Fruit fly (Drosophila melanogaster) whole organism, embryonic: ENCODE data around the gene bin.

Experiments
- BEAF-32 ChIP-seq: fragments of 200-800 bp; sonication (Bioruptor generic); optimal IDR thresholded peaks from 3 replicates; lab custom pipeline; 2017; ENCODE audit warnings: missing biosample characterization, missing genetic modification characterization, mild to moderate bottlenecking, moderate library complexity, missing genetic modification reagents
- CG10209 ChIP-seq: fragments of 200-800 bp; sonication (Bioruptor generic); optimal IDR thresholded peaks from 3 replicates; lab custom pipeline; 2017; ENCODE audit warnings: missing biosample characterization, mild to moderate bottlenecking, missing genetic modification characterization, missing genetic modification reagents
- CG10654 ChIP-seq: fragments of 200-800 bp; sonication (Bioruptor generic); optimal IDR thresholded peaks from 2 replicates; lab custom pipeline; 2016; ENCODE audit warnings: missing biosample characterization, missing genetic modification characterization
- CG11560 ChIP-seq: fragments of 200-800 bp; sonication (Bioruptor generic); IDR thresholded peaks from 3 replicates; pipeline ENCODE4 v1.3.6; 2022; ENCODE audit warnings: missing biosample characterization, missing genetic modification characterization
- CG11695 ChIP-seq: fragments of 200-800 bp; sonication (Bioruptor generic); IDR thresholded peaks from 3 replicates; pipeline ENCODE4 v1.3.6; 2022; ENCODE audit warnings: missing biosample characterization, missing genetic modification characterization
- CG12236 ChIP-seq: fragments of 200-800 bp; sonication (Bioruptor generic); optimal IDR thresholded peaks from 2 replicates; lab custom pipeline; 2016; ENCODE audit warnings: missing biosample characterization, missing genetic modification characterization
- CG1233 ChIP-seq: fragments of 200-800 bp; sonication (Bioruptor generic); optimal IDR thresholded peaks from 4 replicates; lab custom pipeline; 2018; ENCODE audit warnings: missing biosample characterization, mild to moderate bottlenecking, missing genetic modification characterization
- CG14050 ChIP-seq: fragments of 200-800 bp; sonication (Bioruptor generic); IDR thresholded peaks from 3 replicates; pipeline ENCODE4 v1.3.6; 2022; ENCODE audit warnings: missing biosample characterization, missing genetic modification characterization
- CG14860 ChIP-seq: fragments of 200-800 bp; sonication (Bioruptor generic); IDR thresholded peaks from 3 replicates; pipeline ENCODE4 v1.3.6; 2022; ENCODE audit warnings: missing biosample characterization, missing genetic modification characterization; ENCODE audit not compliant: partially characterized antibody
- CG17385 ChIP-seq: fragments of 200-800 bp; sonication (Bioruptor generic); optimal IDR thresholded peaks from 3 replicates; lab custom pipeline; 2018; ENCODE audit warnings: missing biosample characterization, mild to moderate bottlenecking, missing genetic modification characterization
- CG17612 ChIP-seq: fragments of 200-800 bp; sonication (Bioruptor generic); IDR thresholded peaks from 2 replicates; pipeline ENCODE4 v1.3.6; 2022; ENCODE audit warnings: missing biosample characterization, missing genetic modification characterization
- CG2116 ChIP-seq: fragments of 200-800 bp; sonication (Bioruptor generic); optimal IDR thresholded peaks from 3 replicates; lab custom pipeline; 2018; ENCODE audit warnings: missing biosample characterization, mild to moderate bottlenecking, missing genetic modification characterization
- CG30403 ChIP-seq: fragments of 200-800 bp; sonication (Bioruptor generic); optimal IDR thresholded peaks from 3 replicates; lab custom pipeline; 2016; ENCODE audit warnings: missing biosample characterization, missing genetic modification characterization
- CG3163 ChIP-seq: fragments of 200-800 bp; sonication (Bioruptor generic); optimal IDR thresholded peaks from 3 replicates; lab custom pipeline; 2016; ENCODE audit warnings: missing biosample characterization, missing genetic modification characterization
- CG3407 ChIP-seq: fragments of 200-800 bp; sonication (Bioruptor generic); optimal IDR thresholded peaks from 2 replicates; lab custom pipeline; 2018; ENCODE audit warnings: missing biosample characterization, mild to moderate bottlenecking, missing genetic modification characterization
- CG4617 ChIP-seq: fragments of 200-800 bp; sonication (Bioruptor generic); optimal IDR thresholded peaks from 3 replicates; lab custom pipeline; 2016; ENCODE audit warnings: missing biosample characterization, missing genetic modification characterization, borderline replicate concordance
- CG6654 ChIP-seq: fragments of 200-800 bp; sonication (Bioruptor generic); optimal IDR thresholded peaks from 2 replicates; lab custom pipeline; 2017; ENCODE audit warnings: missing biosample characterization, mild to moderate bottlenecking, missing genetic modification characterization
- CG6683 ChIP-seq: fragments of 200-800 bp; sonication (Bioruptor generic); optimal IDR thresholded peaks from 2 replicates; lab custom pipeline; 2017; ENCODE audit warnings: missing biosample characterization, mild to moderate bottlenecking, missing genetic modification characterization, missing genetic modification reagents
- CG6689 ChIP-seq: fragments of 200-800 bp; sonication (Bioruptor generic); IDR thresholded peaks from 2 replicates; pipeline ENCODE4 v1.3.6; 2022; ENCODE audit warnings: missing biosample characterization, missing genetic modification characterization
- CG6791 ChIP-seq: fragments of 200-800 bp; sonication (Bioruptor generic); IDR thresholded peaks from 3 replicates; pipeline ENCODE4 v1.3.6; 2022; ENCODE audit warnings: missing biosample characterization, missing genetic modification characterization; ENCODE audit not compliant: partially characterized antibody
- CG9932 ChIP-seq: fragments of 200-800 bp; sonication (Bioruptor generic); IDR thresholded peaks from 2 replicates; pipeline ENCODE4 v1.3.6; 2022; ENCODE audit warnings: missing biosample characterization, missing genetic modification characterization
- Doc3 ChIP-seq: fragments of 200-800 bp; sonication (Bioruptor generic); IDR thresholded peaks from 3 replicates; pipeline ENCODE4 v1.3.6; 2022; ENCODE audit warnings: missing biosample characterization, missing genetic modification characterization; ENCODE audit not compliant: partially characterized antibody
- Gug ChIP-seq: fragments of 200-800 bp; sonication (Bioruptor generic); IDR thresholded peaks from 4 replicates; pipeline ENCODE4 v1.3.6; 2022; ENCODE audit warnings: missing biosample characterization, missing genetic modification characterization
- H2.0 ChIP-seq: fragments of 200-800 bp; sonication (Bioruptor generic); IDR thresholded peaks from 2 replicates; pipeline ENCODE4 v1.3.6; 2022; ENCODE audit warnings: missing biosample characterization, missing genetic modification characterization
- HmgD ChIP-seq: fragments of 200-800 bp; sonication (Bioruptor generic); optimal IDR thresholded peaks from 3 replicates; lab custom pipeline; 2016; ENCODE audit warnings: missing biosample characterization, missing genetic modification characterization
- Hmx ChIP-seq: fragments of 200-800 bp; sonication (Bioruptor generic); optimal IDR thresholded peaks from 2 replicates; lab custom pipeline; 2016; ENCODE audit warnings: missing biosample characterization, missing genetic modification characterization
- Mrtf ChIP-seq: fragments of 200-800 bp; sonication (Bioruptor generic); IDR thresholded peaks from 3 replicates; pipeline ENCODE4 v1.3.6; 2022; ENCODE audit warnings: missing biosample characterization, missing genetic modification characterization
- Sin3A ChIP-seq: fragments of >200 bp; optimal IDR thresholded peaks from 2 replicates; lab custom pipeline; 2018
- Six4 ChIP-seq: fragments of 200-800 bp; sonication (Bioruptor generic); optimal IDR thresholded peaks from 2 replicates; lab custom pipeline; 2016; ENCODE audit warnings: missing biosample characterization, missing genetic modification characterization
- abd-A ChIP-seq: fragments of 200-800 bp; sonication (Bioruptor generic); optimal IDR thresholded peaks from 3 replicates; lab custom pipeline; 2019; ENCODE audit warnings: missing biosample characterization, mild to moderate bottlenecking, missing genetic modification characterization, moderate library complexity
- corto ChIP-seq: fragments of 200-800 bp; sonication (Bioruptor generic); optimal IDR thresholded peaks from 2 replicates; lab custom pipeline; 2016; ENCODE audit warnings: missing biosample characterization, mild to moderate bottlenecking, missing genetic modification characterization, moderate library complexity
- crc ChIP-seq: fragments of 200-800 bp; sonication (Bioruptor generic); optimal IDR thresholded peaks from 2 replicates; lab custom pipeline; 2016; ENCODE audit warnings: missing biosample characterization, missing genetic modification characterization
- cwo ChIP-seq: fragments of 200-800 bp; sonication (Bioruptor generic); optimal IDR thresholded peaks from 3 replicates; lab custom pipeline; 2017; ENCODE audit warnings: missing biosample characterization, missing genetic modification characterization, mild to moderate bottlenecking, moderate library complexity, missing genetic modification reagents
- esg ChIP-seq: fragments of 200-800 bp; sonication (Bioruptor generic); conservative IDR thresholded peaks from 2 replicates; pipeline ENCODE4 v1.3.6; 2022; ENCODE audit warnings: missing biosample characterization, missing genetic modification characterization
- eve ChIP-seq, 2 experiments: fragments of >200 bp; optimal IDR thresholded peaks; 2 replicates each; lab custom pipeline; 2017; ENCODE audit warnings: missing biosample characterization in 2 of 2, missing genetic modification characterization in 2 of 2
- exex ChIP-seq: fragments of 200-800 bp; sonication (Bioruptor generic); optimal IDR thresholded peaks from 4 replicates; lab custom pipeline; 2018; ENCODE audit warnings: missing biosample characterization, mild to moderate bottlenecking, missing genetic modification characterization, moderate library complexity
- fd64A ChIP-seq: fragments of 200-800 bp; sonication (Bioruptor generic); optimal IDR thresholded peaks from 3 replicates; lab custom pipeline; 2018; ENCODE audit warnings: missing biosample characterization, mild to moderate bottlenecking, missing genetic modification characterization
- fd96Cb ChIP-seq: fragments of 200-800 bp; sonication (Bioruptor generic); optimal IDR thresholded peaks from 2 replicates; lab custom pipeline; 2018; ENCODE audit warnings: missing biosample characterization, mild to moderate bottlenecking, missing genetic modification characterization, moderate library complexity
- fu2 ChIP-seq: fragments of 200-800 bp; sonication (Bioruptor generic); optimal IDR thresholded peaks from 2 replicates; lab custom pipeline; 2016; ENCODE audit warnings: missing biosample characterization, missing genetic modification characterization
- luna ChIP-seq: fragments of 200-800 bp; sonication (Bioruptor generic); optimal IDR thresholded peaks from 2 replicates; lab custom pipeline; 2016; ENCODE audit warnings: missing biosample characterization, missing genetic modification characterization
- oc ChIP-seq: fragments of 200-800 bp; sonication (Bioruptor generic); optimal IDR thresholded peaks from 2 replicates; lab custom pipeline; 2018; ENCODE audit warnings: missing biosample characterization, mild to moderate bottlenecking, missing genetic modification characterization, moderate library complexity
- org-1 ChIP-seq: fragments of 200-800 bp; sonication (Bioruptor generic); optimal IDR thresholded peaks from 2 replicates; lab custom pipeline; 2017; ENCODE audit warnings: missing biosample characterization, missing genetic modification characterization
- pfk ChIP-seq: fragments of 200-800 bp; sonication (Bioruptor generic); optimal IDR thresholded peaks from 2 replicates; lab custom pipeline; 2018; ENCODE audit warnings: missing biosample characterization, mild to moderate bottlenecking, missing genetic modification characterization, moderate library complexity
- pita ChIP-seq: fragments of 200-800 bp; sonication (Bioruptor generic); optimal IDR thresholded peaks from 2 replicates; lab custom pipeline; 2017; ENCODE audit warnings: missing biosample characterization, mild to moderate bottlenecking, missing genetic modification characterization
- sens ChIP-seq: fragments of 200-800 bp; sonication (Bioruptor generic); peaks from one replicate; lab custom pipeline; 2016; ENCODE audit warnings: missing biosample characterization, missing genetic modification characterization
- shn ChIP-seq: fragments of 200-800 bp; sonication (Bioruptor generic); optimal IDR thresholded peaks from 3 replicates; lab custom pipeline; 2016; ENCODE audit warnings: missing biosample characterization, missing genetic modification characterization
- slp2 ChIP-seq: fragments of 200-800 bp; sonication (Bioruptor generic); optimal IDR thresholded peaks from 2 replicates; lab custom pipeline; 2016; ENCODE audit warnings: missing biosample characterization, missing genetic modification characterization
- sug ChIP-seq: fragments of 200-800 bp; optimal IDR thresholded peaks from 2 replicates; lab custom pipeline; 2019; ENCODE audit warnings: missing biosample characterization, mild to moderate bottlenecking, missing genetic modification characterization, moderate library complexity
- tin ChIP-seq: fragments of 200-800 bp; sonication (Bioruptor generic); optimal IDR thresholded peaks from 3 replicates; lab custom pipeline; 2016; ENCODE audit warnings: missing biosample characterization, missing genetic modification characterization
- tna ChIP-seq: fragments of 200-800 bp; sonication (Bioruptor generic); IDR thresholded peaks from 2 replicates; pipeline ENCODE4 v1.3.6; 2022; ENCODE audit warnings: missing biosample characterization, missing genetic modification characterization; ENCODE audit not compliant: partially characterized antibody
- wek ChIP-seq: fragments of 200-800 bp; sonication (Bioruptor generic); optimal IDR thresholded peaks from 3 replicates; lab custom pipeline; 2018; ENCODE audit warnings: missing biosample characterization, mild to moderate bottlenecking, missing genetic modification characterization, moderate library complexity

The bin gene

DNA sequence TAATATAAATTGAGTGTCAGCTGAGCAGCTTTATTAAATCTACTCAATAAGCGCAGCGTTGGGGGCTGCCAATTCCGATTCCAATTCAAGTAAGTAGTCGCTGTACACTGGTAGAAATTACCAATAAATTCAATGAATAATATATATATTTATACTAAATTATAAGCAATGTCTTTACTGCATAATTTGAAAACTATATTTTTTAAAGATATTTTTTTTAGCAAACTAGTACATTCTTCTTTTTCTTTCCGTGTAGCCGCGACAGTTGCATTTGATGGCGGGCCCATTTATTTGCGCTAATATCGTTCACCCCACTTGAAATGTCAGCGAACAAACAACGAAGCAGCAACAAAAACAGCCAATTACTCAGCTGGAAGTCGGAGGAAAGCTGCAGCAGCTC lies 13.0 kb upstream of the bin start (continued):
- no peak for TF ChIP-seq fu2 (GFP tag; lab: Kevin White, UChicago)
- peak; percentile 34; the same call in 1 of the 4 replicates for TF ChIP-seq Gug (GFP tag; lab: Robert Waterston, UW)
- TF ChIP-seq CG6683, result no peak
- peak; percentile 31 for TF ChIP-seq CG10209 (GFP tag; lab: Kevin White, UChicago)
- peak; percentile 43 for TF ChIP-seq cwo (GFP tag; lab: Kevin White, UChicago)
- no peak for TF ChIP-seq pfk (GFP tag; lab: Kevin White, UChicago)
- no peak for TF ChIP-seq sug (tag; lab: Kevin White, UChicago)
- peak; percentile 40 for TF ChIP-seq CG3407 (GFP tag; lab: Kevin White, UChicago)
- TF ChIP-seq exex (tag; lab: Kevin White, UChicago), result no peak
- TF ChIP-seq abd-A, result no peak
- TF ChIP-seq CG17612, result 0 out of 2 replicates have a peak, but pooled peaks have one; percentile 7
- no peak for TF ChIP-seq CG12236 (GFP tag; lab: Kevin White, UChicago)
- peak; percentile 38 for TF ChIP-seq CG30403 (GFP tag; lab: Kevin White, UChicago)
- TF ChIP-seq CG14050 (GFP tag; lab: Robert Waterston, UW), result peak; percentile 40; the same call in 1 of the 3 replicates
- no peak for TF ChIP-seq CG9932 (GFP tag; lab: Robert Waterston, UW)
- TF ChIP-seq luna (GFP tag; lab: Kevin White, UChicago), result no peak
- peak; percentile 60 for TF ChIP-seq fd96Cb
- TF ChIP-seq fd64A (GFP tag; lab: Kevin White, UChicago), result no peak
- TF ChIP-seq Sin3A (lab: Kevin White, UChicago), result no peak
- no peak for TF ChIP-seq CG3163 (GFP tag; lab: Kevin White, UChicago)
- TF ChIP-seq CG14860 (GFP tag; lab: Robert Waterston, UW), result no peak
- no peak for TF ChIP-seq slp2
- no peak for TF ChIP-seq eve (GFP tag; optimal IDR thresholded peaks at IDR 0.05; lab: Kevin White, UChicago)
- TF ChIP-seq CG17385 (GFP tag; lab: Kevin White, UChicago), result peak; percentile 61
- TF ChIP-seq Six4 (GFP tag; lab: Kevin White, UChicago), result peak; percentile 60
- TF ChIP-seq pita, result no peak
- TF ChIP-seq CG4617, result no peak
- no peak for TF ChIP-seq Doc3 (GFP tag; lab: Robert Waterston, UW)
- TF ChIP-seq CG11695 (GFP tag; lab: Robert Waterston, UW), result peak; percentile 70
- no peak for TF ChIP-seq Hmx
- TF ChIP-seq shn (GFP tag; lab: Kevin White, UChicago), result no peak
- no peak for TF ChIP-seq HmgD (GFP tag; lab: Kevin White, UChicago)
- peak; percentile 66 for TF ChIP-seq tin
- no peak for TF ChIP-seq CG11560 (tag; lab: Robert Waterston, UW)
- no peak for TF ChIP-seq H2.0
- no peak for TF ChIP-seq crc (GFP tag; lab: Kevin White, UChicago)
- peak; percentile 9 for TF ChIP-seq org-1
- TF ChIP-seq esg (GFP tag; lab: Robert Waterston, UW), result peak; percentile 52
- no peak for TF ChIP-seq tna (GFP tag; lab: Robert Waterston, UW)
- TF ChIP-seq CG6791 (GFP tag; lab: Robert Waterston, UW), result no peak
- TF ChIP-seq CG1233 (GFP tag; lab: Kevin White, UChicago), result peak; percentile 19
- TF ChIP-seq CG6654, result no peak
- TF ChIP-seq CG6689, result peak; percentile 71
- no peak for TF ChIP-seq BEAF-32 (GFP tag; lab: Kevin White, UChicago)
- peak; percentile 37 for TF ChIP-seq oc (tag; lab: Kevin White, UChicago)
- no peak for TF ChIP-seq corto (GFP tag; lab: Kevin White, UChicago)
- TF ChIP-seq wek (GFP tag; lab: Kevin White, UChicago), result no peak
- peak; percentile 40 for TF ChIP-seq CG10654 (GFP tag; lab: Kevin White, UChicago)
- no peak for TF ChIP-seq sens (GFP tag; lab: Kevin White, UChicago)
- no peak for TF ChIP-seq Mrtf (GFP tag; lab: Robert Waterston, UW)
- TF ChIP-seq CG2116 (GFP tag; lab: Kevin White, UChicago), result no peak
